Worm (Caenorhabditis elegans) whole organism, early embryonic: ENCODE measurements around the gene srw-102.

Source experiments
- B0310.2 ChIP-seq: sonication (generic microtip); optimal IDR thresholded peaks from 2 replicates; lab custom pipeline; 2016; ENCODE audit warnings: mild to moderate bottlenecking, missing genetic modification characterization, missing compliant biosample characterization
- ama-1 ChIP-seq: fragments of 150-350 bp; optimal IDR thresholded peaks from 2 replicates; lab custom pipeline; 2014
- ets-7 ChIP-seq: sonication (generic microtip); optimal IDR thresholded peaks from 2 replicates; lab custom pipeline; 2016; ENCODE audit warnings: missing genotype, missing genetic modification characterization, missing compliant biosample characterization
- flt-1 ChIP-seq: fragments of 200-800 bp; sonication (Bioruptor generic); IDR thresholded peaks from 2 replicates; pipeline ENCODE4 v1.3.6; 2022; ENCODE audit warnings: missing genetic modification characterization, missing compliant biosample characterization
- hmg-4 ChIP-seq: fragments of 200-800 bp; sonication (Bioruptor generic); optimal IDR thresholded peaks from 2 replicates; lab custom pipeline; 2018; ENCODE audit warnings: mild to moderate bottlenecking, missing genetic modification characterization, missing compliant biosample characterization
- hnd-1 ChIP-seq: sonication (generic microtip); optimal IDR thresholded peaks from 2 replicates; lab custom pipeline; 2016; ENCODE audit warnings: missing genetic modification characterization, missing compliant biosample characterization
- pes-1 ChIP-seq: fragments of 200-800 bp; sonication (Bioruptor generic); IDR thresholded peaks from 2 replicates; pipeline ENCODE4 v1.3.6; 2022; ENCODE audit warnings: missing genetic modification reagents, missing genetic modification characterization, missing compliant biosample characterization
- tbx-37 ChIP-seq: fragments of 200-800 bp; sonication (Bioruptor generic); conservative IDR thresholded peaks from 2 replicates; pipeline ENCODE4 v1.3.6; 2022; ENCODE audit warnings: missing genetic modification reagents, missing genetic modification characterization, missing compliant biosample characterization
- tra-4 ChIP-seq: sonication (generic microtip); optimal IDR thresholded peaks from 2 replicates; lab custom pipeline; 2017; ENCODE audit warnings: missing genetic modification characterization, missing compliant biosample characterization

ce11 chrV:1751449-1751848, 31.4 kb downstream of the srw-102 start, which contains the start of gene srh-199:
- TF ChIP-seq tra-4, result no peak
- TF ChIP-seq flt-1 (GFP tag; lab: Robert Waterston, UW), result no peak
- TF ChIP-seq ets-7 (tag; lab: Kevin White, UChicago), result no peak
- no peak for TF ChIP-seq ama-1
- TF ChIP-seq tbx-37 (GFP tag; lab: Robert Waterston, UW), result no peak
- TF ChIP-seq hnd-1 (tag; lab: Kevin White, UChicago), result no peak
- TF ChIP-seq pes-1 (GFP tag; lab: Robert Waterston, UW), result no peak
- no peak for TF ChIP-seq B0310.2 (tag; lab: Kevin White, UChicago)
- no peak for TF ChIP-seq hmg-4 (GFP tag; lab: Kevin White, UChicago)
